Worm (Caenorhabditis elegans) whole organism, L2 larva: Measurements from ENCODE around the gene F46B6.12.

Experiments
- C34F6.9 ChIP-seq: fragments of 150-350 bp; optimal IDR thresholded peaks from 2 replicates; lab custom pipeline; 2014; ENCODE audit warnings: missing biosample characterization, missing genetic modification characterization
- F13H6.1 ChIP-seq: sonication (generic microtip); optimal IDR thresholded peaks from 2 replicates; lab custom pipeline; 2016; ENCODE audit warnings: missing genetic modification characterization, missing compliant biosample characterization
- R02D3.7 ChIP-seq: fragments of 150-350 bp; optimal IDR thresholded peaks from 2 replicates; lab custom pipeline; 2014; ENCODE audit warnings: missing biosample characterization, missing genetic modification characterization
- Y55F3AM.14 ChIP-seq: fragments of 200-800 bp; sonication (Bioruptor generic); optimal IDR thresholded peaks from 2 replicates; lab custom pipeline; 2018; ENCODE audit warnings: mild to moderate bottlenecking, missing genetic modification characterization, missing compliant biosample characterization
- ZK546.5 ChIP-seq: sonication (generic microtip); optimal IDR thresholded peaks from 2 replicates; lab custom pipeline; 2017; ENCODE audit warnings: missing biosample characterization, missing genetic modification characterization
- alr-1 ChIP-seq: fragments of 150-350 bp; optimal IDR thresholded peaks from 2 replicates; lab custom pipeline; 2014; ENCODE audit warnings: missing biosample characterization, missing genetic modification characterization
- ama-1 ChIP-seq: fragments of 150-350 bp; optimal IDR thresholded peaks from 2 replicates; lab custom pipeline; 2018; ENCODE audit warnings: inconsistent platforms
- blmp-1 ChIP-seq: sonication (generic microtip); optimal IDR thresholded peaks from 2 replicates; lab custom pipeline; 2017; ENCODE audit warnings: missing genetic modification characterization, mild to moderate bottlenecking, missing compliant biosample characterization, antibody characterized with exemption, moderate library complexity; ENCODE audit not compliant: insufficient read depth
- ceh-16 ChIP-seq: fragments of 150-350 bp; optimal IDR thresholded peaks from 2 replicates; lab custom pipeline; 2014; ENCODE audit warnings: missing biosample characterization, missing genetic modification characterization
- ceh-82 ChIP-seq: fragments of 150-350 bp; optimal IDR thresholded peaks from 2 replicates; lab custom pipeline; 2014; ENCODE audit warnings: missing biosample characterization, missing genetic modification characterization
- crh-2 ChIP-seq: sonication (generic microtip); optimal IDR thresholded peaks from 2 replicates; lab custom pipeline; 2017; ENCODE audit warnings: missing biosample characterization, missing genetic modification characterization
- dmd-4 ChIP-seq: sonication (generic microtip); optimal IDR thresholded peaks from 2 replicates; lab custom pipeline; 2017; ENCODE audit warnings: missing biosample characterization, missing genetic modification characterization
- egl-27 ChIP-seq: sonication (generic microtip); optimal IDR thresholded peaks from 3 replicates; lab custom pipeline; 2017; ENCODE audit warnings: missing biosample characterization, missing genetic modification reagents, missing genetic modification characterization
- elt-3 ChIP-seq: sonication (generic microtip); optimal IDR thresholded peaks from 2 replicates; lab custom pipeline; 2017; ENCODE audit warnings: missing biosample characterization, missing genetic modification characterization
- fos-1 ChIP-seq: fragments of 150-350 bp; optimal IDR thresholded peaks from 2 replicates; lab custom pipeline; 2014; ENCODE audit warnings: missing biosample characterization, missing genetic modification characterization
- lin-11 ChIP-seq: fragments of 150-350 bp; sonication (generic microtip); optimal IDR thresholded peaks from 2 replicates; lab custom pipeline; 2014; ENCODE audit warnings: missing biosample characterization, missing genetic modification characterization, inconsistent platforms, mixed read lengths
- lin-13 ChIP-seq: fragments of 150-350 bp; optimal IDR thresholded peaks from 2 replicates; lab custom pipeline; 2014; ENCODE audit warnings: missing biosample characterization, missing genetic modification reagents, missing genetic modification characterization
- lin-39 ChIP-seq: fragments of 150-350 bp; optimal IDR thresholded peaks from 2 replicates; lab custom pipeline; 2014; ENCODE audit warnings: missing biosample characterization, missing genetic modification reagents, missing genetic modification characterization
- mbf-1 ChIP-seq: sonication (generic microtip); optimal IDR thresholded peaks from 2 replicates; lab custom pipeline; 2017; ENCODE audit warnings: missing biosample characterization, missing genetic modification characterization
- mdl-1 ChIP-seq, 2 experiments: fragments of 150-350 bp in 1 of 2; sonication (generic microtip) in 1 of 2; optimal IDR thresholded peaks; 2 replicates each; lab custom pipeline; 2017; ENCODE audit warnings: missing biosample characterization in 2 of 2, missing genetic modification characterization in 2 of 2
- nhr-11 ChIP-seq: fragments of 150-350 bp; optimal IDR thresholded peaks from 2 replicates; lab custom pipeline; 2014; ENCODE audit warnings: missing biosample characterization, missing genetic modification characterization
- nhr-12 ChIP-seq: fragments of 150-350 bp; optimal IDR thresholded peaks from 2 replicates; lab custom pipeline; 2014; ENCODE audit warnings: missing biosample characterization, missing genetic modification characterization
- nhr-23 ChIP-seq: fragments of 150-350 bp; optimal IDR thresholded peaks from 2 replicates; lab custom pipeline; 2014; ENCODE audit warnings: missing biosample characterization, missing genetic modification reagents, missing genetic modification characterization
- peb-1 ChIP-seq: fragments of 150-350 bp; optimal IDR thresholded peaks from 2 replicates; lab custom pipeline; 2014; ENCODE audit warnings: missing biosample characterization, missing genetic modification characterization
- sem-4 ChIP-seq: fragments of 150-350 bp; optimal IDR thresholded peaks from 2 replicates; lab custom pipeline; 2014; ENCODE audit warnings: missing biosample characterization, missing genetic modification reagents, missing genetic modification characterization
- skn-1 ChIP-seq: sonication (generic microtip); optimal IDR thresholded peaks from 2 replicates; lab custom pipeline; 2017; ENCODE audit warnings: missing biosample characterization, missing genetic modification characterization
- sma-3 ChIP-seq: sonication (generic microtip); optimal IDR thresholded peaks from 2 replicates; lab custom pipeline; 2016; ENCODE audit warnings: missing genetic modification reagents, missing genetic modification characterization, missing compliant biosample characterization
- sma-9 ChIP-seq, 2 experiments: fragments of 150-350 bp in 1 of 2; sonication (generic microtip) in 1 of 2; optimal IDR thresholded peaks; 2 replicates each; lab custom pipeline; 2014 to 2016; ENCODE audit warnings: missing genetic modification characterization in 2 of 2, mild to moderate bottlenecking in 1 of 2, missing biosample characterization in 1 of 2, missing compliant biosample characterization in 1 of 2, missing genetic modification reagents in 1 of 2, moderate library complexity in 1 of 2
- snpc-4 ChIP-seq: fragments of 150-350 bp; optimal IDR thresholded peaks from 2 replicates; lab custom pipeline; 2014; ENCODE audit warnings: missing biosample characterization, missing genetic modification characterization
- unc-39 ChIP-seq: fragments of 150-350 bp; optimal IDR thresholded peaks from 2 replicates; lab custom pipeline; 2014; ENCODE audit warnings: missing biosample characterization, missing genetic modification characterization
- unc-55 ChIP-seq: fragments of 150-350 bp; sonication (generic microtip); optimal IDR thresholded peaks from 3 replicates; lab custom pipeline; 2014; ENCODE audit warnings: missing biosample characterization, missing genetic modification reagents, missing genetic modification characterization
- unc-62 ChIP-seq: fragments of 150-350 bp; optimal IDR thresholded peaks from 2 replicates; lab custom pipeline; 2014; ENCODE audit warnings: missing biosample characterization, missing genetic modification reagents, missing genetic modification characterization
- zag-1 ChIP-seq: fragments of 150-350 bp; optimal IDR thresholded peaks from 2 replicates; lab custom pipeline; 2014; ENCODE audit warnings: missing biosample characterization, missing genetic modification characterization
- ztf-1 ChIP-seq: fragments of 200-800 bp; sonication (Bioruptor generic); conservative IDR thresholded peaks from 2 replicates; pipeline ENCODE4 v1.3.6; 2022; ENCODE audit warnings: missing genetic modification characterization, missing compliant biosample characterization
- ztf-11 ChIP-seq: sonication (generic microtip); optimal IDR thresholded peaks from 2 replicates; lab custom pipeline; 2017; ENCODE audit warnings: missing biosample characterization, missing genetic modification characterization
- ztf-4 ChIP-seq: fragments of 150-350 bp; optimal IDR thresholded peaks from 2 replicates; lab custom pipeline; 2014; ENCODE audit warnings: missing biosample characterization, missing genetic modification characterization

F46B6.12 gene

DNA sequence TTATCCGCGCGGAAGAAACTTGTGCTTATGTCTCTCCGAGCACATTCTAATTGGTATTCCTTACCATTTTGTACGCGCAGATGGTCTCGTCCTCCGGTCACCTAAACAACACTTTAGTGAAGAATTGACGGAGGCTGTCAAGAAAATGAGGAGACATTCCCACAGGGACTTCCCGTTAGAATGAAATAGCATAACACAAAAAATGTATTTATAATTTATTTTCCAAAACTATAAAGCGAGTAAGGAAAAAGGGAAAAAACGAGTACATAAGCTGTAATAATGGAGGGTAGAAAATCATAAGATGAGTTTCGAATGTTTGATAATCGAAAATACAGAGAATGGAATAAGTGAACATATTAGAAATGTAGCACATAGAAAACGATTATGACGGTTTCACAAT lies at the start of gene F46B6.12:
TSS of gene F46B6.12 (minus strand) at position 101 of the 400 bp plus-strand sequence.
- TF ChIP-seq blmp-1 (tag; lab: Kevin White, UChicago) (no peak), skn-1 (tag; lab: Kevin White, UChicago) (no peak), alr-1 (tag; lab: Kevin White, UChicago) (no peak), unc-55 (GFP tag; lab: Kevin White, UChicago) (no peak), egl-27 (no peak), F13H6.1 (tag; lab: Kevin White, UChicago) (no peak), ztf-4 (no peak), snpc-4 (no peak), lin-39 (no peak), elt-3 (tag; lab: Kevin White, UChicago) (no peak), crh-2 (tag; lab: Kevin White, UChicago) (no peak), dmd-4 (no peak), lin-11 (tag; lab: Kevin White, UChicago) (no peak), ztf-1 (GFP tag; lab: Robert Waterston, UW) (no peak), C34F6.9 (tag; lab: Kevin White, UChicago) (no peak), mdl-1 (tag; optimal IDR thresholded peaks at IDR 0.05; lab: Kevin White, UChicago) (no peak), unc-62 (no peak), ama-1 (lab: Kevin White, UChicago) (no peak)

DNA sequence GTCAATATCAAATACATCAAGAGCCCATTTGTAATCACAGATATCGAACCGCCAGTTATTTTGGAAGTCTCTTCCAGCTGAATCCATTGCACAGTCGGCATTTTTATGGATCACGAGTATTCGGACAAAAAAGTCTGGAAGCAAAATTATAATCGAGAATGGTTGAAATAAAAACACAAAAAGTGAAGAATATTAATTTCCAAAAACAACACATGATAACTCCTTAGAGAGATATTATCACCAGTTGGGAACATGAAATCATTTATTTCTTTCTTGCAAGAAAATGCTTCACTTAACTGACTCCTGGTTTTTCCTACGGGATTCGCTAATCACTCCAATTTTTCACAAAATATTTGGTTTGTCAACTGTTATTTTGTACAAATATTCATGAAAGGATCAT lies 48.5 kb upstream of the F46B6.12 start, which contains the start of gene str-2:
TSS of gene str-2 (minus strand) at position 101 of the 400 bp plus-strand sequence.
- TF ChIP-seq ZK546.5 (tag; lab: Kevin White, UChicago) (no peak), ceh-82 (tag; lab: Kevin White, UChicago) (no peak), mbf-1 (tag; lab: Kevin White, UChicago) (no peak), peb-1 (no peak), sem-4 (no peak), R02D3.7 (tag; lab: Kevin White, UChicago) (no peak), ama-1 (lab: Kevin White, UChicago) (no peak), fos-1 (no peak), nhr-23 (tag; lab: Kevin White, UChicago) (no peak)
- TF ChIP-seq, all 48 proteins: peak for 0

- no peak for TF ChIP-seq C34F6.9 (tag; lab: Kevin White, UChicago)
- no peak for TF ChIP-seq snpc-4
- no peak for TF ChIP-seq alr-1 (tag; lab: Kevin White, UChicago)
- TF ChIP-seq unc-39 (tag; lab: Kevin White, UChicago), result no peak
- no peak for TF ChIP-seq ceh-16 (tag; lab: Kevin White, UChicago)
- TF ChIP-seq R02D3.7 (tag; lab: Kevin White, UChicago), result no peak
- TF ChIP-seq lin-39, result no peak
- no peak for TF ChIP-seq Y55F3AM.14 (GFP tag; lab: Kevin White, UChicago)
- TF ChIP-seq lin-11 (tag; lab: Kevin White, UChicago), result no peak
- no peak for TF ChIP-seq fos-1
- no peak for TF ChIP-seq lin-13 (GFP tag; lab: Kevin White, UChicago)
- TF ChIP-seq sem-4, result no peak
- TF ChIP-seq ceh-82 (tag; lab: Kevin White, UChicago), result no peak
- TF ChIP-seq sma-9 (GFP tag; optimal IDR thresholded peaks at IDR 0.05; lab: Kevin White, UChicago), result no peak
- TF ChIP-seq sma-9 (tag; optimal IDR thresholded peaks at IDR 0.05; lab: Kevin White, UChicago), result no peak
- no peak for TF ChIP-seq nhr-11 (tag; lab: Kevin White, UChicago)
- TF ChIP-seq nhr-12 (tag; lab: Kevin White, UChicago), result no peak
- TF ChIP-seq, all 48 proteins: peak for 0
These were observed 46.1 kb upstream of the F46B6.12 start, which contains the start of gene str-193 for ce11 chrV:9821724-9822123. Gene str-193, minus strand, starts transcription at chrV:9821824.

DNA sequence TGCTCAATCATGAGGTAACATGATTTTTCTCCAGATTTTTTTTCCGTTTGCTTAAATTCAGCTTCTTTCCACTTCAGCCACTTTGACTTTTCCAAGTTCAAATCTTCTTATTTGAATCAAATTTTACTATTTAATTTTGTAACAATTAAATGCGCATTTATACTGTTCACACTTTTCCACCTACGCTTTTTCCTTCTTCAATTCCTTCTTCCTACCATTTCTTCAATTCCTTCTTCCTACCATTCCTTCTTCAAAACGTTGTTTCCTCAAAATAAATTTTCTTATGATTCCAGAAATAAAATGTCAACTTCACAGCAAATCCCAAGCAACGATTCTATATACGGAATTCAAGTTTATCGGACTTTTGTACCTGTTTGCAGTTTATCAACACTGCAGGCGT lies 40.8 kb upstream of the F46B6.12 start, which contains the start of gene sru-31:
TSS of gene sru-31 (plus strand) at position 301 of the 400 bp plus-strand sequence.
- TF ChIP-seq sma-3 (GFP tag; lab: Kevin White, UChicago), result no peak
- no peak for TF ChIP-seq ztf-11 (tag; lab: Kevin White, UChicago)
- no peak for TF ChIP-seq zag-1 (tag; lab: Kevin White, UChicago)
